Worm (Caenorhabditis elegans) whole organism, L3 larva: ENCODE data around the gene W10G6.1.
"Not testable (repeated sequence)": the region's sequence is repeated elsewhere in the genome, so short reads cannot be mapped to it uniquely, and the experiment has no call there.

Experiments
- pha-4 ChIP-seq: fragments of 150-350 bp; optimal IDR thresholded peaks from 2 replicates; lab custom pipeline; 2014; ENCODE audit warnings: missing biosample characterization, missing genetic modification reagents, missing genetic modification characterization
- tbx-2 ChIP-seq: sonication (generic microtip); optimal IDR thresholded peaks from 2 replicates; lab custom pipeline; 2016; ENCODE audit warnings: mild to moderate bottlenecking, missing genetic modification characterization, missing compliant biosample characterization
- zag-1 ChIP-seq: fragments of 150-350 bp; optimal IDR thresholded peaks from 2 replicates; lab custom pipeline; 2014; ENCODE audit warnings: missing biosample characterization, missing genetic modification characterization

ce11 chrX:16212306-16212705 is 32.7 kb upstream of the W10G6.1 start, which contains the start of gene F23A7.4:
- not testable (repeated sequence) for TF ChIP-seq tbx-2, pha-4, zag-1 (tag; lab: Kevin White, UChicago)
